Worm (Caenorhabditis elegans) whole organism, late embryonic: ENCODE results near the gene T01B4.3.

ENCODE experiments used
- C08G9.2 ChIP-seq: sonication (generic microtip); optimal IDR thresholded peaks from 2 replicates; lab custom pipeline; 2016; ENCODE audit warnings: mild to moderate bottlenecking, missing genetic modification characterization, moderate library complexity, missing compliant biosample characterization
- C38D4.7 ChIP-seq: fragments of 200-800 bp; sonication (Bioruptor generic); optimal IDR thresholded peaks from 2 replicates; lab custom pipeline; 2018; ENCODE audit warnings: mild to moderate bottlenecking, missing genetic modification characterization, moderate library complexity, missing compliant biosample characterization
- T23F11.4 ChIP-seq: fragments of 200-800 bp; sonication (Bioruptor generic); optimal IDR thresholded peaks from 2 replicates; lab custom pipeline; 2018; ENCODE audit warnings: mild to moderate bottlenecking, missing genetic modification characterization, missing compliant biosample characterization
- ceh-14 ChIP-seq: sonication (generic microtip); optimal IDR thresholded peaks from 2 replicates; lab custom pipeline; 2016; ENCODE audit warnings: missing genotype, missing genetic modification characterization, missing compliant biosample characterization
- ceh-18 ChIP-seq: sonication (generic microtip); optimal IDR thresholded peaks from 2 replicates; lab custom pipeline; 2016; ENCODE audit warnings: missing genetic modification characterization, missing compliant biosample characterization
- ceh-22 ChIP-seq: sonication (generic microtip); optimal IDR thresholded peaks from 2 replicates; lab custom pipeline; 2017; ENCODE audit warnings: missing biosample characterization, missing genetic modification characterization
- ceh-24 ChIP-seq: sonication (generic microtip); optimal IDR thresholded peaks from 2 replicates; lab custom pipeline; 2016; ENCODE audit warnings: mild to moderate bottlenecking, missing genetic modification characterization, missing compliant biosample characterization
- ceh-30 ChIP-seq: fragments of 150-350 bp; optimal IDR thresholded peaks from 2 replicates; lab custom pipeline; 2014; ENCODE audit warnings: missing biosample characterization, missing genetic modification characterization
- ceh-31 ChIP-seq: sonication (generic microtip); optimal IDR thresholded peaks from 2 replicates; lab custom pipeline; 2016; ENCODE audit warnings: missing genetic modification characterization, missing compliant biosample characterization
- ceh-34 ChIP-seq: sonication (generic microtip); optimal IDR thresholded peaks from 2 replicates; lab custom pipeline; 2016; ENCODE audit warnings: mild to moderate bottlenecking, missing genetic modification characterization, missing compliant biosample characterization
- ceh-9 ChIP-seq: sonication (generic microtip); optimal IDR thresholded peaks from 2 replicates; lab custom pipeline; 2016; ENCODE audit warnings: mild to moderate bottlenecking, missing genetic modification characterization, inconsistent platforms, missing compliant biosample characterization
- che-1 ChIP-seq: sonication (generic microtip); optimal IDR thresholded peaks from 2 replicates; lab custom pipeline; 2016; ENCODE audit warnings: mild to moderate bottlenecking, missing genetic modification characterization, missing compliant biosample characterization
- dmd-4 ChIP-seq: sonication (generic microtip); optimal IDR thresholded peaks from 2 replicates; lab custom pipeline; 2016; ENCODE audit warnings: borderline replicate concordance, missing genetic modification characterization, missing compliant biosample characterization
- dve-1 ChIP-seq: sonication (generic microtip); optimal IDR thresholded peaks from 2 replicates; lab custom pipeline; 2017; ENCODE audit warnings: antibody characterized with exemption, mild to moderate bottlenecking, missing genetic modification characterization, missing compliant biosample characterization
- elt-2 ChIP-seq: sonication (generic microtip); optimal IDR thresholded peaks from 2 replicates; lab custom pipeline; 2016; ENCODE audit warnings: missing genetic modification reagents, missing genetic modification characterization, missing compliant biosample characterization
- elt-4 ChIP-seq: sonication (generic microtip); optimal IDR thresholded peaks from 2 replicates; lab custom pipeline; 2016; ENCODE audit warnings: missing genetic modification characterization, missing compliant biosample characterization
- ets-4 ChIP-seq: sonication (generic microtip); optimal IDR thresholded peaks from 2 replicates; lab custom pipeline; 2016; ENCODE audit warnings: missing genetic modification characterization, missing compliant biosample characterization
- eyg-1 ChIP-seq: sonication (generic microtip); optimal IDR thresholded peaks from 2 replicates; lab custom pipeline; 2016; ENCODE audit warnings: missing genotype, missing genetic modification characterization, missing compliant biosample characterization
- fax-1 ChIP-seq: sonication (generic microtip); optimal IDR thresholded peaks from 2 replicates; lab custom pipeline; 2016; ENCODE audit warnings: missing genotype, missing genetic modification characterization, missing compliant biosample characterization
- gmeb-2 ChIP-seq: sonication (generic microtip); optimal IDR thresholded peaks from 2 replicates; lab custom pipeline; 2016; ENCODE audit warnings: missing genetic modification characterization, inconsistent platforms, missing compliant biosample characterization
- hlh-15 ChIP-seq: sonication (generic microtip); optimal IDR thresholded peaks from 2 replicates; lab custom pipeline; 2016; ENCODE audit warnings: missing genetic modification characterization, missing compliant biosample characterization
- hlh-30 ChIP-seq: sonication (generic microtip); optimal IDR thresholded peaks from 2 replicates; lab custom pipeline; 2017; ENCODE audit warnings: antibody characterized with exemption, missing genetic modification characterization, missing compliant biosample characterization; ENCODE audit not compliant: insufficient read depth
- hlh-6 ChIP-seq: sonication (generic microtip); optimal IDR thresholded peaks from 2 replicates; lab custom pipeline; 2016; ENCODE audit warnings: missing genotype, missing genetic modification characterization, missing compliant biosample characterization
- hlh-8 ChIP-seq: sonication (generic microtip); optimal IDR thresholded peaks from 2 replicates; lab custom pipeline; 2016; ENCODE audit warnings: missing genotype, missing genetic modification characterization, missing compliant biosample characterization
- lin-11 ChIP-seq: fragments of 200-800 bp; sonication (Bioruptor generic); optimal IDR thresholded peaks from 2 replicates; lab custom pipeline; 2018; ENCODE audit warnings: mild to moderate bottlenecking, missing genetic modification characterization, missing compliant biosample characterization
- mec-3 ChIP-seq: sonication (generic microtip); optimal IDR thresholded peaks from 2 replicates; lab custom pipeline; 2016; ENCODE audit warnings: borderline replicate concordance, missing genetic modification characterization, missing compliant biosample characterization
- nfya-1 ChIP-seq: sonication (generic microtip); optimal IDR thresholded peaks from 2 replicates; lab custom pipeline; 2017; ENCODE audit warnings: missing genetic modification characterization, mild to moderate bottlenecking, missing compliant biosample characterization, antibody characterized with exemption, moderate library complexity
- nhr-232 ChIP-seq: sonication (generic microtip); optimal IDR thresholded peaks from 2 replicates; lab custom pipeline; 2016; ENCODE audit warnings: missing genetic modification characterization, missing compliant biosample characterization
- npax-4 ChIP-seq: sonication (generic microtip); optimal IDR thresholded peaks from 2 replicates; lab custom pipeline; 2016; ENCODE audit warnings: missing genetic modification characterization, missing compliant biosample characterization
- sdc-2 ChIP-seq: sonication (generic microtip); optimal IDR thresholded peaks from 2 replicates; lab custom pipeline; 2016; ENCODE audit warnings: missing genotype, missing genetic modification characterization, missing compliant biosample characterization
- sox-2 ChIP-seq: fragments of 200-800 bp; sonication (Bioruptor generic); IDR thresholded peaks from 2 replicates; pipeline ENCODE4 v1.3.6; 2022; ENCODE audit warnings: missing genetic modification reagents, missing genetic modification characterization, missing compliant biosample characterization
- sox-4 ChIP-seq: sonication (generic microtip); optimal IDR thresholded peaks from 2 replicates; lab custom pipeline; 2017; ENCODE audit warnings: mild to moderate bottlenecking, missing genetic modification characterization, inconsistent platforms, missing compliant biosample characterization
- syd-9 ChIP-seq: sonication (generic microtip); optimal IDR thresholded peaks from 2 replicates; lab custom pipeline; 2016; ENCODE audit warnings: mild to moderate bottlenecking, missing genetic modification characterization, moderate library complexity, missing compliant biosample characterization
- tbx-7 ChIP-seq: sonication (generic microtip); optimal IDR thresholded peaks from 2 replicates; lab custom pipeline; 2016; ENCODE audit warnings: missing genotype, missing genetic modification characterization, missing compliant biosample characterization
- ttx-3 ChIP-seq: sonication (generic microtip); optimal IDR thresholded peaks from 2 replicates; lab custom pipeline; 2016; ENCODE audit warnings: missing genetic modification reagents, missing genetic modification characterization, missing compliant biosample characterization
- unc-3 ChIP-seq, 2 experiments: fragments of 200-800 bp in 1 of 2; sonication (Bioruptor generic) in 1 of 2; sonication (generic microtip) in 1 of 2; conservative IDR thresholded peaks in 1 of 2; optimal IDR thresholded peaks in 1 of 2; 2 replicates each; pipeline versions ENCODE4 v1.3.6 to Lab custom; 2016 to 2022; ENCODE audit warnings: missing compliant biosample characterization in 2 of 2, missing genetic modification characterization in 2 of 2, missing genetic modification reagents in 1 of 2
- unc-42 ChIP-seq: sonication (generic microtip); optimal IDR thresholded peaks from 2 replicates; lab custom pipeline; 2016; ENCODE audit warnings: missing genotype, missing genetic modification characterization, missing compliant biosample characterization
- unc-55 ChIP-seq: sonication (generic microtip); optimal IDR thresholded peaks from 2 replicates; lab custom pipeline; 2017; ENCODE audit warnings: missing biosample characterization, missing genetic modification reagents, missing genetic modification characterization
- ztf-16 ChIP-seq: sonication (generic microtip); optimal IDR thresholded peaks from 2 replicates; lab custom pipeline; 2017; ENCODE audit warnings: missing genetic modification characterization, missing compliant biosample characterization

Gene T01B4.3

ce11 chrX:16298173-16298572 is 19.4 kb downstream of the T01B4.3 start:
- TF ChIP-seq ceh-22 (tag; lab: Kevin White, UChicago) (no peak), ceh-14 (tag; lab: Kevin White, UChicago) (peak; percentile 21), ets-4 (tag; lab: Kevin White, UChicago) (peak; percentile 16), hlh-30 (tag; lab: Kevin White, UChicago) (no peak), mec-3 (no peak), ttx-3 (tag; lab: Kevin White, UChicago) (no peak), C08G9.2 (tag; lab: Kevin White, UChicago) (peak; percentile 17), C38D4.7 (peak; percentile 7), hlh-15 (tag; lab: Kevin White, UChicago) (peak; percentile 22), hlh-8 (tag; lab: Kevin White, UChicago) (peak; percentile 3), ceh-34 (peak; percentile 25), elt-2 (tag; lab: Kevin White, UChicago) (peak; percentile 24), lin-11 (tag; lab: Kevin White, UChicago) (peak; percentile 8), dve-1 (no peak), ceh-9 (no peak), tbx-7 (tag; lab: Kevin White, UChicago) (no peak), che-1 (tag; lab: Kevin White, UChicago) (peak; percentile 37), gmeb-2 (tag; lab: Kevin White, UChicago) (peak; percentile 26), unc-42 (peak; percentile 24), npax-4 (tag; lab: Kevin White, UChicago) (peak; percentile 24), ceh-18 (tag; lab: Kevin White, UChicago) (peak; percentile 59), nfya-1 (tag; lab: Kevin White, UChicago) (peak; percentile 29), nhr-232 (tag; lab: Kevin White, UChicago) (no peak), sdc-2 (tag; lab: Kevin White, UChicago) (peak; percentile 87), ztf-16 (tag; lab: Kevin White, UChicago) (peak; percentile 3), unc-55 (GFP tag; lab: Kevin White, UChicago) (no peak), eyg-1 (tag; lab: Kevin White, UChicago) (no peak), sox-4 (tag; lab: Kevin White, UChicago) (peak; percentile 14), fax-1 (peak; percentile 26)

ce11 chrX:16297123-16297522 is 20.4 kb downstream of the T01B4.3 start:
- TF ChIP-seq lin-11 (tag; lab: Kevin White, UChicago), result no peak

ce11 chrX:16292933-16293332 is 24.6 kb downstream of the T01B4.3 start, which contains the start of gene F52E10.4:
Gene F52E10.4 (minus strand): TSS chrX:16293033.
- TF ChIP-seq elt-4, result no peak

- TF ChIP-seq ceh-31 (tag; lab: Kevin White, UChicago) (no peak), ceh-30 (tag; lab: Kevin White, UChicago) (no peak), unc-3 (GFP tag; conservative IDR thresholded peaks at IDR 0.05; lab: Robert Waterston, UW) (no peak), unc-3 (tag; optimal IDR thresholded peaks at IDR 0.05; lab: Kevin White, UChicago) (no peak), ceh-22 (tag; lab: Kevin White, UChicago) (no peak)
These were observed 27.0 kb downstream of the T01B4.3 start for ce11 chrX:16290536-16290935.

- TF ChIP-seq ceh-24 (tag; lab: Kevin White, UChicago) (no peak), dmd-4 (tag; lab: Kevin White, UChicago) (no peak), unc-42 (no peak), sox-2 (GFP tag; lab: Robert Waterston, UW) (no peak), sdc-2 (tag; lab: Kevin White, UChicago) (no peak), ztf-16 (tag; lab: Kevin White, UChicago) (no peak), T23F11.4 (GFP tag; lab: Kevin White, UChicago) (no peak), syd-9 (tag; lab: Kevin White, UChicago) (no peak), ceh-31 (tag; lab: Kevin White, UChicago) (no peak), gmeb-2 (tag; lab: Kevin White, UChicago) (no peak), hlh-6 (tag; lab: Kevin White, UChicago) (no peak), npax-4 (tag; lab: Kevin White, UChicago) (no peak)
- TF ChIP-seq, all 69 proteins: peak for 0
These were observed 27.9 kb downstream of the T01B4.3 start for ce11 chrX:16289635-16290034.
